Worm (Caenorhabditis elegans) whole organism, young adult: Measurements from ENCODE around the gene ttr-39.

Experiments
- B0261.1 ChIP-seq: sonication (generic microtip); optimal IDR thresholded peaks from 2 replicates; lab custom pipeline; 2016; ENCODE audit warnings: mild to moderate bottlenecking, missing genetic modification characterization, moderate library complexity, missing compliant biosample characterization
- F37B4.10 ChIP-seq: fragments of 200-800 bp; sonication (Bioruptor generic); IDR thresholded peaks from 2 replicates; pipeline ENCODE4 v1.3.6; 2022; ENCODE audit warnings: missing genetic modification characterization, missing compliant biosample characterization
- K12H6.12 ChIP-seq: fragments of 200-800 bp; sonication (Bioruptor generic); optimal IDR thresholded peaks from 2 replicates; lab custom pipeline; 2018; ENCODE audit warnings: mild to moderate bottlenecking, missing genetic modification characterization, missing compliant biosample characterization
- ZK185.1 ChIP-seq: sonication (generic microtip); optimal IDR thresholded peaks from 2 replicates; lab custom pipeline; 2016; ENCODE audit warnings: mild to moderate bottlenecking, missing genetic modification characterization, missing compliant biosample characterization; ENCODE audit not compliant: poor library complexity, severe bottlenecking
- ceh-100 ChIP-seq: fragments of 200-800 bp; sonication (Bioruptor generic); IDR thresholded peaks from 2 replicates; pipeline ENCODE4 v1.3.6; 2022; ENCODE audit warnings: missing genetic modification reagents, missing genetic modification characterization, missing compliant biosample characterization
- efl-1 ChIP-seq: fragments of 150-350 bp; optimal IDR thresholded peaks from 2 replicates; lab custom pipeline; 2014; ENCODE audit warnings: missing biosample characterization, missing genetic modification reagents, missing genetic modification characterization
- gei-17 ChIP-seq: fragments of 200-800 bp; sonication (Bioruptor generic); optimal IDR thresholded peaks from 2 replicates; lab custom pipeline; 2018; ENCODE audit warnings: mild to moderate bottlenecking, missing genetic modification characterization, missing compliant biosample characterization
- hmg-20 ChIP-seq: fragments of 200-800 bp; sonication (Bioruptor generic); IDR thresholded peaks from 2 replicates; pipeline ENCODE4 v1.3.6; 2022; ENCODE audit warnings: missing genetic modification reagents, missing genetic modification characterization, missing compliant biosample characterization
- madf-10 ChIP-seq: sonication (generic microtip); optimal IDR thresholded peaks from 2 replicates; lab custom pipeline; 2016; ENCODE audit warnings: mild to moderate bottlenecking, missing genetic modification characterization, missing compliant biosample characterization
- nfya-1 ChIP-seq: sonication (generic microtip); optimal IDR thresholded peaks from 2 replicates; lab custom pipeline; 2017; ENCODE audit warnings: antibody characterized with exemption, missing compliant biosample characterization, missing genetic modification characterization, borderline replicate concordance; ENCODE audit not compliant: insufficient read depth
- nhr-80 ChIP-seq: sonication (generic microtip); optimal IDR thresholded peaks from 2 replicates; lab custom pipeline; 2016; ENCODE audit warnings: missing genetic modification characterization, missing compliant biosample characterization
- unc-62 ChIP-seq: fragments of 150-350 bp; optimal IDR thresholded peaks from 2 replicates; lab custom pipeline; 2014; ENCODE audit warnings: missing biosample characterization, missing genetic modification reagents, missing genetic modification characterization
- zfh-2 ChIP-seq: fragments of 200-800 bp; sonication (Bioruptor generic); conservative IDR thresholded peaks from 2 replicates; pipeline ENCODE4 v1.3.6; 2022; ENCODE audit warnings: missing genetic modification reagents, missing genetic modification characterization, missing compliant biosample characterization
- ztf-18 ChIP-seq: sonication (generic microtip); optimal IDR thresholded peaks from 2 replicates; lab custom pipeline; 2016; ENCODE audit warnings: missing genotype, mild to moderate bottlenecking, missing genetic modification characterization, missing compliant biosample characterization

DNA sequence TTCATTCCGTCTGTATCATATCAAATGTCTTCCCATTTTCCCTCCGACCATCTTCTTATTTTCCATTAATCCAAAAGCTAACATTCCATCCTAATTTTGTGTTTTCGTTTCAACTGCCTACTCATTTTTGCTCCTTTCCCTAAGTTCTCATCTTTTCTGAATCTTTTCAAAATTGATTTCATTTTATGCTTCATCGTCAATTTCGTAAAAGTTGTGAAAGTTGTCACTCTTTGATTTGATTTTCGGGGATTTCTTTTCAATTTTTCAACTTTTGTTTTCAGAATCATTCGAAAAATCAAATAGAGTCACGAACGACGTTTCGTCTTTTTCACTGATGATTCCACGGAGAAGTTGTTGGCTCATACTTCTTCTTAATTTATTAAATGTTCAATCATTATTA lies 22.1 kb downstream of the ttr-39 start, which contains the start of gene cwn-2:
- TF ChIP-seq ZK185.1 (tag; lab: Kevin White, UChicago) (no peak), zfh-2 (GFP tag; lab: Robert Waterston, UW) (no peak), nfya-1 (no peak), nhr-80 (tag; lab: Kevin White, UChicago) (no peak), unc-62 (no peak), gei-17 (GFP tag; lab: Kevin White, UChicago) (no peak), efl-1 (no peak), hmg-20 (no peak), madf-10 (tag; lab: Kevin White, UChicago) (no peak), K12H6.12 (tag; lab: Kevin White, UChicago) (no peak), ztf-18 (tag; lab: Kevin White, UChicago) (no peak), F37B4.10 (GFP tag; lab: Robert Waterston, UW) (no peak), ceh-100 (no peak), B0261.1 (tag; lab: Kevin White, UChicago) (no peak)
